Worm (Caenorhabditis elegans) whole organism, young adult: Measurements from ENCODE around the gene C18D4.3.

Source experiments
- B0035.1 ChIP-seq: sonication (generic microtip); optimal IDR thresholded peaks from 2 replicates; lab custom pipeline; 2016; ENCODE audit warnings: missing genetic modification characterization, mild to moderate bottlenecking, missing compliant biosample characterization, missing genotype, missing genetic modification reagents
- B0261.1 ChIP-seq: sonication (generic microtip); optimal IDR thresholded peaks from 2 replicates; lab custom pipeline; 2016; ENCODE audit warnings: mild to moderate bottlenecking, missing genetic modification characterization, moderate library complexity, missing compliant biosample characterization
- C06A6.2 ChIP-seq: fragments of 200-800 bp; sonication (Bioruptor generic); conservative IDR thresholded peaks from 2 replicates; pipeline ENCODE4 v1.3.6; 2022; ENCODE audit warnings: missing genetic modification characterization, missing compliant biosample characterization
- F52B5.7 ChIP-seq: sonication (generic microtip); optimal IDR thresholded peaks from 2 replicates; lab custom pipeline; 2016; ENCODE audit warnings: mild to moderate bottlenecking, missing genetic modification characterization, missing compliant biosample characterization
- K12H6.12 ChIP-seq: fragments of 200-800 bp; sonication (Bioruptor generic); optimal IDR thresholded peaks from 2 replicates; lab custom pipeline; 2018; ENCODE audit warnings: mild to moderate bottlenecking, missing genetic modification characterization, missing compliant biosample characterization
- Y53G8AR.9 ChIP-seq: fragments of 200-800 bp; sonication (Bioruptor generic); conservative IDR thresholded peaks from 2 replicates; pipeline ENCODE4 v1.3.6; 2022; ENCODE audit warnings: missing genetic modification reagents, missing genetic modification characterization, missing compliant biosample characterization
- aptf-2 ChIP-seq: fragments of 200-800 bp; sonication (Bioruptor generic); conservative IDR thresholded peaks from 2 replicates; pipeline ENCODE4 v1.3.6; 2022; ENCODE audit warnings: missing genetic modification reagents, missing genetic modification characterization, missing compliant biosample characterization
- aptf-3 ChIP-seq: fragments of 200-800 bp; sonication (Bioruptor generic); IDR thresholded peaks from 2 replicates; pipeline ENCODE4 v1.3.6; 2022; ENCODE audit warnings: missing genetic modification characterization, missing compliant biosample characterization
- attf-6 ChIP-seq: fragments of 200-800 bp; sonication (Bioruptor generic); IDR thresholded peaks from 2 replicates; pipeline ENCODE4 v1.3.6; 2022; ENCODE audit warnings: missing genetic modification reagents, missing genetic modification characterization, missing compliant biosample characterization
- bed-1 ChIP-seq: fragments of 200-800 bp; sonication (Bioruptor generic); IDR thresholded peaks from 2 replicates; pipeline ENCODE4 v1.3.6; 2022; ENCODE audit warnings: missing genetic modification reagents, missing genetic modification characterization, missing compliant biosample characterization
- ccch-3 ChIP-seq: fragments of 200-800 bp; sonication (Bioruptor generic); optimal IDR thresholded peaks from 2 replicates; lab custom pipeline; 2018; ENCODE audit warnings: mild to moderate bottlenecking, missing genetic modification characterization, missing compliant biosample characterization
- cebp-1 ChIP-seq, 2 experiments: fragments of 200-800 bp in 1 of 2; sonication (Bioruptor generic) in 1 of 2; sonication (generic microtip) in 1 of 2; IDR thresholded peaks in 1 of 2; optimal IDR thresholded peaks in 1 of 2; 2 replicates each; pipeline versions ENCODE4 v1.3.6 to Lab custom; 2017 to 2022; ENCODE audit warnings: missing compliant biosample characterization in 2 of 2, missing genetic modification characterization in 2 of 2, mild to moderate bottlenecking in 1 of 2, missing genetic modification reagents in 1 of 2, moderate library complexity in 1 of 2
- ceh-91 ChIP-seq: fragments of 200-800 bp; sonication (Bioruptor generic); IDR thresholded peaks from 2 replicates; pipeline ENCODE4 v1.3.6; 2022; ENCODE audit warnings: missing genetic modification reagents, missing genetic modification characterization, missing compliant biosample characterization
- die-1 ChIP-seq: sonication (generic microtip); optimal IDR thresholded peaks from 2 replicates; lab custom pipeline; 2016; ENCODE audit warnings: missing genotype, mild to moderate bottlenecking, missing genetic modification characterization, missing compliant biosample characterization
- dox-1 ChIP-seq: fragments of 200-800 bp; sonication (Bioruptor generic); IDR thresholded peaks from 2 replicates; pipeline ENCODE4 v1.3.6; 2022; ENCODE audit warnings: missing genetic modification reagents, missing genetic modification characterization, missing compliant biosample characterization
- dpl-1 ChIP-seq: fragments of 150-350 bp; optimal IDR thresholded peaks from 2 replicates; lab custom pipeline; 2014; ENCODE audit warnings: missing biosample characterization, missing genetic modification reagents, missing genetic modification characterization
- egl-44 ChIP-seq: fragments of 200-800 bp; sonication (Bioruptor generic); IDR thresholded peaks from 2 replicates; pipeline ENCODE4 v1.3.6; 2022; ENCODE audit warnings: missing genetic modification reagents, missing genetic modification characterization, missing compliant biosample characterization
- egrh-3 ChIP-seq: fragments of 200-800 bp; sonication (Bioruptor generic); IDR thresholded peaks from 2 replicates; pipeline ENCODE4 v1.3.6; 2022; ENCODE audit warnings: missing genetic modification reagents, missing genetic modification characterization, missing compliant biosample characterization
- gei-17 ChIP-seq: fragments of 200-800 bp; sonication (Bioruptor generic); optimal IDR thresholded peaks from 2 replicates; lab custom pipeline; 2018; ENCODE audit warnings: mild to moderate bottlenecking, missing genetic modification characterization, missing compliant biosample characterization
- him-1 ChIP-seq: sonication (generic microtip); optimal IDR thresholded peaks from 2 replicates; lab custom pipeline; 2016; ENCODE audit warnings: missing genotype, missing genetic modification reagents, missing genetic modification characterization, missing compliant biosample characterization
- hrde-1 ChIP-seq: sonication (generic microtip); optimal IDR thresholded peaks from 2 replicates; lab custom pipeline; 2016; ENCODE audit warnings: missing genetic modification characterization, mild to moderate bottlenecking, missing compliant biosample characterization, moderate library complexity, missing genotype, missing genetic modification reagents, borderline replicate concordance
- hsf-1 ChIP-seq: fragments of 200-800 bp; sonication (Bioruptor generic); IDR thresholded peaks from 2 replicates; pipeline ENCODE4 v1.3.6; 2022; ENCODE audit warnings: missing genetic modification reagents, missing genetic modification characterization, missing compliant biosample characterization
- lin-26 ChIP-seq: fragments of 200-800 bp; sonication (Bioruptor generic); IDR thresholded peaks from 2 replicates; pipeline ENCODE4 v1.3.6; 2022; ENCODE audit warnings: missing genetic modification reagents, missing genetic modification characterization, missing compliant biosample characterization
- lin-40 ChIP-seq: sonication (generic microtip); optimal IDR thresholded peaks from 2 replicates; lab custom pipeline; 2016; ENCODE audit warnings: missing genetic modification characterization, mild to moderate bottlenecking, missing compliant biosample characterization, missing genotype, missing genetic modification reagents
- lsl-1 ChIP-seq: fragments of 200-800 bp; sonication (Bioruptor generic); optimal IDR thresholded peaks from 2 replicates; lab custom pipeline; 2018; ENCODE audit warnings: mild to moderate bottlenecking, missing genetic modification characterization, moderate library complexity, missing compliant biosample characterization
- lsy-27 ChIP-seq: sonication (generic microtip); optimal IDR thresholded peaks from 2 replicates; lab custom pipeline; 2017; ENCODE audit warnings: missing genetic modification characterization, mild to moderate bottlenecking, missing compliant biosample characterization, antibody characterized with exemption, missing genotype, borderline replicate concordance; ENCODE audit not compliant: insufficient read depth
- madf-10 ChIP-seq: sonication (generic microtip); optimal IDR thresholded peaks from 2 replicates; lab custom pipeline; 2016; ENCODE audit warnings: mild to moderate bottlenecking, missing genetic modification characterization, missing compliant biosample characterization
- madf-3 ChIP-seq: fragments of 200-800 bp; sonication (Bioruptor generic); IDR thresholded peaks from 2 replicates; pipeline ENCODE4 v1.3.6; 2022; ENCODE audit warnings: missing genetic modification reagents, missing genetic modification characterization, missing compliant biosample characterization
- madf-6 ChIP-seq: fragments of 200-800 bp; sonication (Bioruptor generic); IDR thresholded peaks from 2 replicates; pipeline ENCODE4 v1.3.6; 2022; ENCODE audit warnings: missing genetic modification reagents, missing genetic modification characterization, missing compliant biosample characterization
- nhr-120 ChIP-seq: fragments of 200-800 bp; sonication (Bioruptor generic); IDR thresholded peaks from 2 replicates; pipeline ENCODE4 v1.3.6; 2022; ENCODE audit warnings: missing genetic modification characterization, missing compliant biosample characterization
- nhr-27 ChIP-seq: fragments of 200-800 bp; sonication (Bioruptor generic); optimal IDR thresholded peaks from 2 replicates; lab custom pipeline; 2018; ENCODE audit warnings: mild to moderate bottlenecking, missing genetic modification characterization, moderate library complexity, missing compliant biosample characterization
- nhr-90 ChIP-seq: sonication (generic microtip); optimal IDR thresholded peaks from 2 replicates; lab custom pipeline; 2016; ENCODE audit warnings: missing genotype, mild to moderate bottlenecking, missing genetic modification characterization, missing compliant biosample characterization
- pbrm-1 ChIP-seq: fragments of 200-800 bp; sonication (Bioruptor generic); IDR thresholded peaks from 2 replicates; pipeline ENCODE4 v1.3.6; 2022; ENCODE audit warnings: missing genetic modification reagents, missing genetic modification characterization, missing compliant biosample characterization
- rcor-1 ChIP-seq: fragments of 200-800 bp; sonication (Bioruptor generic); IDR thresholded peaks from 2 replicates; pipeline ENCODE4 v1.3.6; 2022; ENCODE audit warnings: missing genetic modification reagents, missing genetic modification characterization, missing compliant biosample characterization
- rec-8 ChIP-seq, 2 experiments: sonication (generic microtip); optimal IDR thresholded peaks; 2 replicates each; lab custom pipeline; 2016; ENCODE audit warnings: mild to moderate bottlenecking in 2 of 2, missing genetic modification characterization in 2 of 2, missing genetic modification reagents in 2 of 2, missing genotype in 2 of 2, missing biosample characterization in 1 of 2, missing compliant biosample characterization in 1 of 2, moderate library complexity in 1 of 2
- repo-1 ChIP-seq: sonication (generic microtip); optimal IDR thresholded peaks from 2 replicates; lab custom pipeline; 2017; ENCODE audit warnings: mild to moderate bottlenecking, missing genetic modification characterization, missing compliant biosample characterization
- rpc-1 ChIP-seq, 2 experiments: fragments of 150-350 bp in 1 of 2; sonication (generic microtip) in 1 of 2; optimal IDR thresholded peaks; 2 replicates each; lab custom pipeline; 2014 to 2018; ENCODE audit warnings: missing biosample characterization in 1 of 2, missing genetic modification characterization in 1 of 2, missing genetic modification reagents in 1 of 2, missing genotype in 1 of 2
- snpc-1.1 ChIP-seq: sonication (generic microtip); optimal IDR thresholded peaks from 2 replicates; lab custom pipeline; 2017; ENCODE audit warnings: missing genetic modification characterization, mild to moderate bottlenecking, missing compliant biosample characterization, antibody characterized with exemption, moderate library complexity, missing genotype, missing genetic modification reagents; ENCODE audit not compliant: insufficient read depth
- sptf-2 ChIP-seq: fragments of 200-800 bp; sonication (Bioruptor generic); optimal IDR thresholded peaks from 2 replicates; lab custom pipeline; 2018; ENCODE audit warnings: mild to moderate bottlenecking, missing genetic modification characterization, missing compliant biosample characterization
- tbp1 ChIP-seq: fragments of 200-800 bp; sonication (Bioruptor generic); optimal IDR thresholded peaks from 2 replicates; lab custom pipeline; 2018; ENCODE audit warnings: mild to moderate bottlenecking, missing genetic modification characterization, missing compliant biosample characterization
- zfh-2 ChIP-seq: fragments of 200-800 bp; sonication (Bioruptor generic); conservative IDR thresholded peaks from 2 replicates; pipeline ENCODE4 v1.3.6; 2022; ENCODE audit warnings: missing genetic modification reagents, missing genetic modification characterization, missing compliant biosample characterization
- ztf-18 ChIP-seq: sonication (generic microtip); optimal IDR thresholded peaks from 2 replicates; lab custom pipeline; 2016; ENCODE audit warnings: missing genotype, mild to moderate bottlenecking, missing genetic modification characterization, missing compliant biosample characterization
- ztf-25 ChIP-seq: fragments of 200-800 bp; sonication (Bioruptor generic); IDR thresholded peaks from 2 replicates; pipeline ENCODE4 v1.3.6; 2022; ENCODE audit warnings: missing genetic modification reagents, missing genetic modification characterization, missing compliant biosample characterization
- ztf-28 ChIP-seq: fragments of 200-800 bp; sonication (Bioruptor generic); IDR thresholded peaks from 2 replicates; pipeline ENCODE4 v1.3.6; 2022; ENCODE audit warnings: missing genetic modification reagents, missing genetic modification characterization, missing compliant biosample characterization

C18D4.3 gene

ce11 chrV:17520735-17521134, 11.9 kb downstream of the C18D4.3 start, which contains the start of gene fbxa-136:
Gene fbxa-136, plus strand, starts transcription at chrV:17521035.
- TF ChIP-seq rpc-1 (optimal IDR thresholded peaks at IDR 0.05; lab: Kevin White, UChicago) (no peak), rpc-1 (tag; optimal IDR thresholded peaks at IDR 0.05; lab: Kevin White, UChicago) (no peak), cebp-1 (GFP tag; IDR thresholded peaks at IDR 0.05; lab: Robert Waterston, UW) (no peak), cebp-1 (tag; optimal IDR thresholded peaks at IDR 0.05; lab: Kevin White, UChicago) (no peak), dpl-1 (GFP tag; lab: Kevin White, UChicago) (no peak), lin-40 (tag; lab: Kevin White, UChicago) (no peak), B0035.1 (tag; lab: Kevin White, UChicago) (no peak), lin-26 (GFP tag; lab: Robert Waterston, UW) (no peak), Y53G8AR.9 (GFP tag; lab: Robert Waterston, UW) (no peak), F52B5.7 (no peak), bed-1 (GFP tag; lab: Robert Waterston, UW) (no peak), gei-17 (GFP tag; lab: Kevin White, UChicago) (no peak), hsf-1 (GFP tag; lab: Robert Waterston, UW) (no peak), rcor-1 (GFP tag; lab: Robert Waterston, UW) (no peak), B0261.1 (tag; lab: Kevin White, UChicago) (no peak), ceh-91 (GFP tag; lab: Robert Waterston, UW) (no peak), dox-1 (GFP tag; lab: Robert Waterston, UW) (no peak), lsy-27 (no peak), aptf-3 (GFP tag; lab: Robert Waterston, UW) (no peak), egl-44 (GFP tag; lab: Robert Waterston, UW) (no peak)
- TF ChIP-seq, all 124 proteins: peak for 0

DNA sequence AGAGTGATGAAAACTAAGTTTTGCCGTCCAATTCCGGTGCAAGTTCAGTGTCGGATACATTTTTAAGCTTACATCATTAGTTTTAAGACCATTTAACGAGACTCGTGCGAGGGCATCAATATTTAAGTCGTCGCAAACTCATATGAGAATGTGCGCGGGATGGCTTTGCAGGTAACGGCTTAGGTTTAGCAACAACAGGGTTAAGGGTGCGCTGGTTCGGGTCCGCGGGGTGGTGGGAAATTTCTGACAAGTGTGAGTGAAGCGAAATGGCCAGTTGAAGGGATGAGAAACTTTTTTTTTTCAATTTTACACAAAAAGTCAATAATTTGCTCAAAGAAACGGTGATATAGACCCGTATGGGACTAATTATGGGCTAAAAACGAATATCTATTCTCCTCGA, 18.8 kb downstream of the C18D4.3 start:
- TF ChIP-seq B0261.1 (tag; lab: Kevin White, UChicago) (peak; percentile 44), egrh-3 (no peak), ztf-18 (tag; lab: Kevin White, UChicago) (peak; percentile 25), rpc-1 (optimal IDR thresholded peaks at IDR 0.05; lab: Kevin White, UChicago) (peak; percentile 47), rpc-1 (tag; optimal IDR thresholded peaks at IDR 0.05; lab: Kevin White, UChicago) (peak; percentile 79), hrde-1 (tag; lab: Kevin White, UChicago) (peak; percentile 50), rcor-1 (GFP tag; lab: Robert Waterston, UW) (no peak), tbp1 (peak; percentile 73), nhr-120 (no peak), ztf-25 (GFP tag; lab: Robert Waterston, UW) (0 out of 2 replicates have a peak, but pooled peaks have one; percentile 50), madf-6 (GFP tag; lab: Robert Waterston, UW) (0 out of 2 replicates have a peak, but pooled peaks have one; percentile 27), madf-10 (tag; lab: Kevin White, UChicago) (no peak), lsl-1 (GFP tag; lab: Kevin White, UChicago) (no peak), ccch-3 (GFP tag; lab: Kevin White, UChicago) (no peak), attf-6 (GFP tag; lab: Robert Waterston, UW) (peak; percentile 67; the same call in 1 of the 2 replicates), snpc-1.1 (no peak), lin-40 (tag; lab: Kevin White, UChicago) (no peak), rec-8 (tag; optimal IDR thresholded peaks at IDR 0.05; lab: Kevin White, UChicago) (no peak), repo-1 (tag; lab: Kevin White, UChicago) (no peak), lin-26 (GFP tag; lab: Robert Waterston, UW) (peak; percentile 64; the same call in 1 of the 2 replicates)

DNA sequence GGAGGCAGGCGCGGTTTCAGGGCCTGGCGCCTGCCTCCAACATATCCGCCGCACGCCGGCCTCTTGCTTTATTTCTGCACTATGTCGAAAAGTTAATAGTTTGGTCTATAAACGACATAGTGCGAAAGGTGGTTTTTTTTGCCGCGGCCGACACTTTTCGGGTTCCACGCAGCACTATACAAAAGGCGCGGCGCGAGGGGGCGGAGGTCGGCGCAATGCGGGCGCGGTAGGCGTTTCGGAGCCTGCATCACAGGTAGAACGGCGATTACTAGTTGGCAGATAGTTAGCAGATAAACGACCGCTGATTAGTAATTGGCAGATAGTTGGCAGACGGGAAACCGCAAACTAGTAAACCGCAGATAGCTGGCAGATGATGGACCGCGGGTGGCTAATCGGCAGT, 19.8 kb downstream of the C18D4.3 start:
- TF ChIP-seq madf-3 (GFP tag; lab: Robert Waterston, UW) (no peak), aptf-2 (no peak), rcor-1 (GFP tag; lab: Robert Waterston, UW) (no peak), sptf-2 (GFP tag; lab: Kevin White, UChicago) (no peak), ztf-28 (0 out of 2 replicates have a peak, but pooled peaks have one; percentile 18), die-1 (no peak), K12H6.12 (no peak), him-1 (tag; lab: Kevin White, UChicago) (no peak), nhr-90 (tag; lab: Kevin White, UChicago) (no peak), zfh-2 (GFP tag; lab: Robert Waterston, UW) (peak; percentile 70; the same call in 1 of the 2 replicates), pbrm-1 (GFP tag; lab: Robert Waterston, UW) (no peak), nhr-27 (tag; lab: Kevin White, UChicago) (no peak), C06A6.2 (GFP tag; lab: Robert Waterston, UW) (no peak), ztf-25 (GFP tag; lab: Robert Waterston, UW) (no peak), snpc-1.1 (no peak)
